Worm (Caenorhabditis elegans): ENCODE data around the gene F45D11.5.
"Not testable (repeated sequence)": the region's sequence is repeated elsewhere in the genome, so short reads cannot be mapped to it uniquely, and the experiment has no call there.

The F45D11.5 gene

ce11 chrII:1001351-1001750 lies at the start of gene F45D11.5, which contains the start of gene fbxb-30:
Gene F45D11.5, plus strand, starts transcription at chrII:1001702.
Gene fbxb-30, minus strand, starts transcription at chrII:1001451.
- TF ChIP-seq tab-1 (GFP tag; IDR thresholded peaks at IDR 0.05) = no peak
- TF ChIP-seq ztf-23 (GFP tag; IDR thresholded peaks at IDR 0.05) = no peak
- no peak for TF ChIP-seq klf-2 (GFP tag; conservative IDR thresholded peaks at IDR 0.05)
- TF ChIP-seq T22C8.4 (GFP tag; IDR thresholded peaks at IDR 0.05) = no peak
- no peak for TF ChIP-seq ref-1 (GFP tag; conservative IDR thresholded peaks at IDR 0.05)
- TF ChIP-seq ztf-29 (GFP tag; IDR thresholded peaks at IDR 0.05) = no peak
- no peak for TF ChIP-seq flt-1 (GFP tag; IDR thresholded peaks at IDR 0.05)
- TF ChIP-seq cog-1 (tag; optimal IDR thresholded peaks at IDR 0.05) = no peak

ce11 chrII:953052-953451 lies 48.5 kb upstream of the F45D11.5 start:
- no peak for TF ChIP-seq klf-2 (GFP tag; conservative IDR thresholded peaks at IDR 0.05)
- TF ChIP-seq ztf-29 (GFP tag; IDR thresholded peaks at IDR 0.05) = 0 out of 2 replicates have a peak, but pooled peaks have one; percentile 18
- TF ChIP-seq ztf-23 (GFP tag; IDR thresholded peaks at IDR 0.05) = no peak
- TF ChIP-seq flt-1 (GFP tag; IDR thresholded peaks at IDR 0.05) = peak; percentile 61; the same call in 1 of the 2 replicates

ce11 chrII:954626-955025 lies 46.9 kb upstream of the F45D11.5 start, which contains the start of gene fbxc-7:
Gene fbxc-7, plus strand, starts transcription at chrII:954926.
- not testable (repeated sequence) for TF ChIP-seq ztf-23, T22C8.4, flt-1 (GFP tag; IDR thresholded peaks at IDR 0.05)

- TF ChIP-seq ref-1 (GFP tag; conservative IDR thresholded peaks at IDR 0.05) (no peak), tab-1 (GFP tag; IDR thresholded peaks at IDR 0.05) (no peak), ztf-29 (GFP tag; IDR thresholded peaks at IDR 0.05) (no peak), med-1 (GFP tag; optimal IDR thresholded peaks at IDR 0.05; ENCODE audit: insufficient read depth) (no peak), T22C8.4 (GFP tag; IDR thresholded peaks at IDR 0.05) (no peak), flt-1 (GFP tag; IDR thresholded peaks at IDR 0.05) (no peak), klf-2 (GFP tag; conservative IDR thresholded peaks at IDR 0.05) (no peak)
Measured at ce11 chrII:958618-959017, 42.9 kb upstream of the F45D11.5 start, which contains the start of gene sdz-4. Gene sdz-4, plus strand, starts transcription at chrII:958918.

- TF ChIP-seq flt-1 (GFP tag; IDR thresholded peaks at IDR 0.05) (no peak), T22C8.4 (GFP tag; IDR thresholded peaks at IDR 0.05) (no peak), med-1 (GFP tag; optimal IDR thresholded peaks at IDR 0.05; ENCODE audit: insufficient read depth) (no peak), ztf-23 (GFP tag; IDR thresholded peaks at IDR 0.05) (no peak), tab-1 (GFP tag; IDR thresholded peaks at IDR 0.05) (no peak), cog-1 (tag; optimal IDR thresholded peaks at IDR 0.05) (no peak), ref-1 (GFP tag; conservative IDR thresholded peaks at IDR 0.05) (no peak), ztf-29 (GFP tag; IDR thresholded peaks at IDR 0.05) (no peak), klf-2 (GFP tag; conservative IDR thresholded peaks at IDR 0.05) (no peak)
Measured at ce11 chrII:960218-960617, 41.3 kb upstream of the F45D11.5 start, which contains the start of the genes C32B5.18 and C32B5.7. Gene C32B5.18, plus strand, starts transcription at chrII:960518. Gene C32B5.7, plus strand, starts transcription at chrII:960528.

DNA sequence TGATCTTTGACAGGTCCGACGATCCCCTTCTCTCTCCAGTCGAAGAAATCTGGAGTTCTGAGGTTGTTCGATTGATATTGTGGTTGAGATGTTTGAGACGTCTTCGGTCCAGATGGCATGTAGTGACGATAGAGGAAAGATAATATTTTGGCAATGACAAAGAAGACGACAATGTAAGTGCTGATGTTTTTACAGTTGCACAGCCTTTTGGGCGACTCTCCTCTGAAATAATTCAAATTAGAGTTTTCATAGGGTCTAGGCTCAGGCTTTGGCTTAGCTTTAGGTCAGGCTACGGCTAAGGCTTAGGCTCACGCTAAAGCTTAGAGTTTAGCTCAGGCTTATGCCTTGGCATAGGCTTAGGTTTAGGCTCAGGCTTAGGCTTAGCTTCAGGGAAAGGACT lies 39.5 kb upstream of the F45D11.5 start, which contains the start of gene C32B5.13:
Gene C32B5.13 (minus strand): TSS at position 101 of the 400 bp plus-strand sequence.
- no peak for TF ChIP-seq med-1 (GFP tag; optimal IDR thresholded peaks at IDR 0.05; ENCODE audit: insufficient read depth)
- no peak for TF ChIP-seq tab-1 (GFP tag; IDR thresholded peaks at IDR 0.05)
- no peak for TF ChIP-seq flt-1 (GFP tag; IDR thresholded peaks at IDR 0.05)
- TF ChIP-seq ref-1 (GFP tag; conservative IDR thresholded peaks at IDR 0.05) = no peak
- TF ChIP-seq klf-2 (GFP tag; conservative IDR thresholded peaks at IDR 0.05) = no peak
- TF ChIP-seq T22C8.4 (GFP tag; IDR thresholded peaks at IDR 0.05) = no peak
- no peak for TF ChIP-seq cog-1 (tag; optimal IDR thresholded peaks at IDR 0.05)
- no peak for TF ChIP-seq ztf-23 (GFP tag; IDR thresholded peaks at IDR 0.05)
- no peak for TF ChIP-seq ztf-29 (GFP tag; IDR thresholded peaks at IDR 0.05)

- not testable (repeated sequence) for TF ChIP-seq flt-1 (GFP tag; IDR thresholded peaks at IDR 0.05); ref-1 (GFP tag; conservative IDR thresholded peaks at IDR 0.05); cog-1 (tag; optimal IDR thresholded peaks at IDR 0.05)
Measured at ce11 chrII:966962-967361, 34.5 kb upstream of the F45D11.5 start, which contains the start of gene fbxc-18. Gene fbxc-18, minus strand, starts transcription at chrII:967062.

ce11 chrII:968106-968505 lies 33.4 kb upstream of the F45D11.5 start, which contains the start of gene C32B5.6:
Gene C32B5.6, plus strand, starts transcription at chrII:968406.
- TF ChIP-seq ref-1 (GFP tag; conservative IDR thresholded peaks at IDR 0.05); flt-1 (GFP tag; IDR thresholded peaks at IDR 0.05); cog-1 (tag; optimal IDR thresholded peaks at IDR 0.05): not testable (repeated sequence)

DNA sequence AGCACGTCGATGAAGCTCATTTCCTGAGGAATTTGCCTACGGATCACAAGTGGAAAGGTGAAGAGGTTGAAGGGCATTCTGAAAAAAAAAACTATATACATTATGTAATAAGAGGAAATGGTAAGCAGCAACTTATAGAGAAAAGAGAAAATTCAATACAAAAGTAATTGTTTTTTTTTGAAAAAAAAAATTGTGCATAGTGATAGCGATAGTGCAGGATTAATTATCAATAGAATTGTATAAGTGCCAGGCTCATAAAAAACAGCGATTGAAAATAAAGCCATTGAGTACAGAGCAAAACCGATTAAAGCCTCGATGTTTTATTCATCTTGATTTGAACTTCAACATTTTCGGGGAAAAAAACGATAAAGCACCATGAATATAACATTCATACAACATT lies 28.7 kb upstream of the F45D11.5 start, which contains the start of gene C32B5.15:
Gene C32B5.15 (minus strand): TSS at position 101 of the 400 bp plus-strand sequence.
- no peak for TF ChIP-seq ztf-29 (GFP tag; IDR thresholded peaks at IDR 0.05)
- no peak for TF ChIP-seq T22C8.4 (GFP tag; IDR thresholded peaks at IDR 0.05)
- no peak for TF ChIP-seq ztf-23 (GFP tag; IDR thresholded peaks at IDR 0.05)
- no peak for TF ChIP-seq cog-1 (tag; optimal IDR thresholded peaks at IDR 0.05)

- TF ChIP-seq ztf-29 (GFP tag; IDR thresholded peaks at IDR 0.05) (no peak), med-1 (GFP tag; optimal IDR thresholded peaks at IDR 0.05; ENCODE audit: insufficient read depth) (no peak), cog-1 (tag; optimal IDR thresholded peaks at IDR 0.05) (no peak), tab-1 (GFP tag; IDR thresholded peaks at IDR 0.05) (no peak), ztf-23 (GFP tag; IDR thresholded peaks at IDR 0.05) (no peak), ref-1 (GFP tag; conservative IDR thresholded peaks at IDR 0.05) (no peak)
Measured at ce11 chrII:973999-974398, 27.5 kb upstream of the F45D11.5 start, which contains the start of gene fbxc-14. Gene fbxc-14, plus strand, starts transcription at chrII:974299.

ce11 chrII:979135-979534 lies 22.4 kb upstream of the F45D11.5 start, which contains the start of the genes fbxc-17 and fbxc-15:
Gene fbxc-17, minus strand, starts transcription at chrII:979235.
Gene fbxc-15, plus strand, starts transcription at chrII:979423.
- no peak for TF ChIP-seq T22C8.4 (GFP tag; IDR thresholded peaks at IDR 0.05)
- no peak for TF ChIP-seq ref-1 (GFP tag; conservative IDR thresholded peaks at IDR 0.05)
- TF ChIP-seq ztf-29 (GFP tag; IDR thresholded peaks at IDR 0.05) = no peak
- no peak for TF ChIP-seq ztf-23 (GFP tag; IDR thresholded peaks at IDR 0.05)
- no peak for TF ChIP-seq klf-2 (GFP tag; conservative IDR thresholded peaks at IDR 0.05)
- no peak for TF ChIP-seq tab-1 (GFP tag; IDR thresholded peaks at IDR 0.05)
- no peak for TF ChIP-seq cog-1 (tag; optimal IDR thresholded peaks at IDR 0.05)
- no peak for TF ChIP-seq med-1 (GFP tag; optimal IDR thresholded peaks at IDR 0.05; ENCODE audit: insufficient read depth)
- TF ChIP-seq flt-1 (GFP tag; IDR thresholded peaks at IDR 0.05) = no peak

All from whole organism, midembryonic.